Worm (Caenorhabditis elegans) whole organism, L1 larva: Measurements from ENCODE around the gene comt-5.

Experiments
- C04F5.9 ChIP-seq: sonication (generic microtip); optimal IDR thresholded peaks from 2 replicates; lab custom pipeline; 2016; ENCODE audit warnings: missing genetic modification characterization, missing compliant biosample characterization
- C16A3.4 ChIP-seq: fragments of 150-350 bp; optimal IDR thresholded peaks from 2 replicates; lab custom pipeline; 2014; ENCODE audit warnings: missing biosample characterization, missing genetic modification characterization
- F16B12.6 ChIP-seq: fragments of 150-350 bp; optimal IDR thresholded peaks from 2 replicates; lab custom pipeline; 2014; ENCODE audit warnings: missing biosample characterization, missing genetic modification characterization
- Y116A8C.19 ChIP-seq: sonication (generic microtip); optimal IDR thresholded peaks from 2 replicates; lab custom pipeline; 2016; ENCODE audit warnings: missing compliant biosample characterization, missing genetic modification characterization, borderline replicate concordance
- alr-1 ChIP-seq: fragments of 200-800 bp; sonication (Bioruptor generic); optimal IDR thresholded peaks from 2 replicates; lab custom pipeline; 2018; ENCODE audit warnings: borderline replicate concordance, mild to moderate bottlenecking, missing genetic modification characterization, missing compliant biosample characterization
- aly-2 ChIP-seq: fragments of 150-350 bp; optimal IDR thresholded peaks from 2 replicates; lab custom pipeline; 2014; ENCODE audit warnings: missing biosample characterization, missing genetic modification characterization
- ceh-82 ChIP-seq, 3 experiments: fragments of 150-350 bp in 1 of 3; sonication (generic microtip) in 2 of 3; optimal IDR thresholded peaks; 2 replicates each; lab custom pipeline; 2014 to 2017; ENCODE audit warnings: missing biosample characterization in 3 of 3, missing genetic modification characterization in 3 of 3
- ceh-88 ChIP-seq: fragments of 200-800 bp; sonication (Bioruptor generic); IDR thresholded peaks from 2 replicates; pipeline ENCODE4 v1.3.6; 2022; ENCODE audit warnings: missing genetic modification characterization, missing compliant biosample characterization
- ceh-90 ChIP-seq: sonication (generic microtip); optimal IDR thresholded peaks from 2 replicates; lab custom pipeline; 2016; ENCODE audit warnings: missing genetic modification characterization, missing compliant biosample characterization
- efl-1 ChIP-seq, 4 experiments: fragments of 150-350 bp; optimal IDR thresholded peaks in 3 of 4; peaks in 1 of 4; 1 replicate in 1 of 4; 2 replicates in 3 of 4; lab custom pipeline; 2014; ENCODE audit warnings: missing biosample characterization in 2 of 4, missing genetic modification characterization in 2 of 4, missing genetic modification reagents in 2 of 4
- egl-13 ChIP-seq: sonication (generic microtip); optimal IDR thresholded peaks from 2 replicates; lab custom pipeline; 2016; ENCODE audit warnings: missing genotype, missing genetic modification reagents, missing genetic modification characterization, missing compliant biosample characterization
- egl-27 ChIP-seq, 2 experiments: fragments of 150-350 bp in 1 of 2; sonication (generic microtip); optimal IDR thresholded peaks; 3 replicates each; lab custom pipeline; 2017 to 2018; ENCODE audit warnings: missing biosample characterization in 2 of 2, missing genetic modification characterization in 2 of 2, missing genetic modification reagents in 2 of 2
- elt-2 ChIP-seq: sonication (generic microtip); optimal IDR thresholded peaks from 2 replicates; lab custom pipeline; 2016; ENCODE audit warnings: missing genetic modification characterization, mild to moderate bottlenecking, inconsistent platforms, missing compliant biosample characterization, missing genetic modification reagents
- elt-3 ChIP-seq, 6 experiments: fragments of 150-350 bp in 1 of 6; sonication (generic microtip); optimal IDR thresholded peaks; 2 replicates each; lab custom pipeline; 2017 to 2018; ENCODE audit warnings: missing biosample characterization in 6 of 6, missing genetic modification characterization in 6 of 6, inconsistent platforms in 1 of 6
- fkh-10 ChIP-seq: sonication (generic microtip); optimal IDR thresholded peaks from 2 replicates; lab custom pipeline; 2017; ENCODE audit warnings: missing biosample characterization, missing genetic modification reagents, missing genetic modification characterization
- fkh-4 ChIP-seq: sonication (generic microtip); optimal IDR thresholded peaks from 2 replicates; lab custom pipeline; 2016; ENCODE audit warnings: missing compliant biosample characterization, missing genetic modification characterization, borderline replicate concordance
- fkh-8 ChIP-seq: sonication (generic microtip); optimal IDR thresholded peaks from 2 replicates; lab custom pipeline; 2016; ENCODE audit warnings: mild to moderate bottlenecking, missing genetic modification characterization, missing compliant biosample characterization
- fos-1 ChIP-seq: fragments of 150-350 bp; optimal IDR thresholded peaks from 2 replicates; lab custom pipeline; 2014; ENCODE audit warnings: missing biosample characterization, missing genetic modification characterization
- grh-1 ChIP-seq: fragments of 200-800 bp; sonication (Bioruptor generic); IDR thresholded peaks from 2 replicates; pipeline ENCODE4 v1.3.6; 2022; ENCODE audit warnings: missing genetic modification reagents, missing genetic modification characterization, missing compliant biosample characterization
- isw-1 ChIP-seq: fragments of 200-800 bp; sonication (Bioruptor generic); IDR thresholded peaks from 2 replicates; pipeline ENCODE4 v1.3.6; 2022; ENCODE audit warnings: missing genetic modification characterization, missing compliant biosample characterization
- lin-13 ChIP-seq: fragments of 150-350 bp; optimal IDR thresholded peaks from 2 replicates; lab custom pipeline; 2014; ENCODE audit warnings: missing biosample characterization, missing genetic modification reagents, missing genetic modification characterization
- lin-14 ChIP-seq: fragments of 200-800 bp; sonication (Bioruptor generic); optimal IDR thresholded peaks from 2 replicates; lab custom pipeline; 2018; ENCODE audit warnings: mild to moderate bottlenecking, missing genetic modification characterization, moderate library complexity, missing compliant biosample characterization
- lin-15B ChIP-seq: fragments of 150-350 bp; sonication (generic microtip); optimal IDR thresholded peaks from 3 replicates; lab custom pipeline; 2014; ENCODE audit warnings: missing biosample characterization, missing genetic modification characterization
- lin-39 ChIP-seq: fragments of 150-350 bp; optimal IDR thresholded peaks from 2 replicates; lab custom pipeline; 2014; ENCODE audit warnings: missing biosample characterization, missing genetic modification reagents, missing genetic modification characterization
- lsy-2 ChIP-seq, 2 experiments: fragments of 150-350 bp; optimal IDR thresholded peaks; 2 replicates each; lab custom pipeline; 2014; ENCODE audit warnings: missing biosample characterization in 2 of 2, missing genetic modification characterization in 2 of 2
- mab-9 ChIP-seq: fragments of 200-800 bp; sonication (Bioruptor generic); IDR thresholded peaks from 2 replicates; pipeline ENCODE4 v1.3.6; 2022; ENCODE audit warnings: missing genetic modification reagents, missing genetic modification characterization, missing compliant biosample characterization
- mef-2 ChIP-seq: fragments of 150-350 bp; optimal IDR thresholded peaks from 2 replicates; lab custom pipeline; 2014; ENCODE audit warnings: missing biosample characterization, missing genetic modification characterization
- mep-1 ChIP-seq: fragments of 150-350 bp; optimal IDR thresholded peaks from 2 replicates; lab custom pipeline; 2014; ENCODE audit warnings: missing biosample characterization, missing genetic modification characterization
- nhr-237 ChIP-seq: fragments of 150-350 bp; optimal IDR thresholded peaks from 2 replicates; lab custom pipeline; 2014; ENCODE audit warnings: missing biosample characterization, missing genetic modification characterization
- nhr-28 ChIP-seq: fragments of 150-350 bp; optimal IDR thresholded peaks from 2 replicates; lab custom pipeline; 2014; ENCODE audit warnings: missing biosample characterization, missing genetic modification characterization
- nhr-71 ChIP-seq: sonication (generic microtip); optimal IDR thresholded peaks from 2 replicates; lab custom pipeline; 2016; ENCODE audit warnings: mild to moderate bottlenecking, missing genetic modification characterization, moderate library complexity, missing compliant biosample characterization
- nhr-76 ChIP-seq: sonication (generic microtip); optimal IDR thresholded peaks from 2 replicates; lab custom pipeline; 2017; ENCODE audit warnings: missing biosample characterization, missing genetic modification characterization
- nhr-85 ChIP-seq: sonication (generic microtip); peaks from one replicate; lab custom pipeline; 2016; ENCODE audit warnings: missing genetic modification characterization, inconsistent platforms, missing compliant biosample characterization
- pag-3 ChIP-seq: sonication (generic microtip); optimal IDR thresholded peaks from 2 replicates; lab custom pipeline; 2017; ENCODE audit warnings: missing genetic modification characterization, mild to moderate bottlenecking, missing compliant biosample characterization, antibody characterized with exemption, borderline replicate concordance; ENCODE audit not compliant: insufficient read depth
- pax-3 ChIP-seq: fragments of 200-800 bp; sonication (Bioruptor generic); optimal IDR thresholded peaks from 2 replicates; lab custom pipeline; 2018; ENCODE audit warnings: mild to moderate bottlenecking, missing genetic modification characterization, moderate library complexity, missing compliant biosample characterization
- snpc-4 ChIP-seq: fragments of 150-350 bp; optimal IDR thresholded peaks from 2 replicates; lab custom pipeline; 2014; ENCODE audit warnings: missing biosample characterization, missing genetic modification characterization
- snu-23 ChIP-seq: sonication (generic microtip); optimal IDR thresholded peaks from 2 replicates; lab custom pipeline; 2016; ENCODE audit warnings: missing genetic modification characterization, missing compliant biosample characterization
- sox-4 ChIP-seq: sonication (generic microtip); optimal IDR thresholded peaks from 2 replicates; lab custom pipeline; 2016; ENCODE audit warnings: missing genetic modification characterization, missing compliant biosample characterization
- sup-37 ChIP-seq: fragments of 200-800 bp; sonication (Bioruptor generic); optimal IDR thresholded peaks from 2 replicates; lab custom pipeline; 2018; ENCODE audit warnings: mild to moderate bottlenecking, missing genetic modification characterization, missing compliant biosample characterization
- tlp-1 ChIP-seq: fragments of 150-350 bp; optimal IDR thresholded peaks from 2 replicates; lab custom pipeline; 2014; ENCODE audit warnings: missing biosample characterization, missing genetic modification characterization
- unc-86 ChIP-seq: sonication (generic microtip); optimal IDR thresholded peaks from 2 replicates; lab custom pipeline; 2016; ENCODE audit warnings: missing genetic modification characterization, missing compliant biosample characterization
- xbp-1 ChIP-seq: sonication (generic microtip); optimal IDR thresholded peaks from 2 replicates; lab custom pipeline; 2016; ENCODE audit warnings: missing genetic modification characterization, missing compliant biosample characterization
- zag-1 ChIP-seq: fragments of 150-350 bp; optimal IDR thresholded peaks from 2 replicates; lab custom pipeline; 2014; ENCODE audit warnings: missing biosample characterization, missing genetic modification characterization
- zip-4 ChIP-seq: fragments of 200-800 bp; sonication (Bioruptor generic); optimal IDR thresholded peaks from 2 replicates; lab custom pipeline; 2018; ENCODE audit warnings: mild to moderate bottlenecking, missing genetic modification characterization, moderate library complexity, missing compliant biosample characterization
- ztf-11 ChIP-seq, 2 experiments: sonication (generic microtip); optimal IDR thresholded peaks; 2 replicates each; lab custom pipeline; 2016 to 2017; ENCODE audit warnings: missing genetic modification characterization in 2 of 2, missing biosample characterization in 1 of 2, missing compliant biosample characterization in 1 of 2

Gene comt-5

ce11 chrV:2016428-2016827 lies 37.0 kb downstream of the comt-5 start, which contains the start of gene F59A7.2:
F59A7.2 (minus strand) TSS chrV:2016528.
- no peak for TF ChIP-seq efl-1 (optimal IDR thresholded peaks at IDR 0.05; lab: Kevin White, UChicago)
- no peak for TF ChIP-seq efl-1 (GFP tag; optimal IDR thresholded peaks at IDR 0.05 in 1 of 2; lab: Kevin White, UChicago)
- no peak for TF ChIP-seq nhr-28
- TF ChIP-seq lin-13 (GFP tag; lab: Kevin White, UChicago) = no peak
- TF ChIP-seq nhr-85 (tag; lab: Kevin White, UChicago) = no peak
- no peak for TF ChIP-seq ceh-90 (tag; lab: Kevin White, UChicago)
- no peak for TF ChIP-seq aly-2 (tag; lab: Kevin White, UChicago)
- TF ChIP-seq C16A3.4 (tag; lab: Kevin White, UChicago) = no peak
- TF ChIP-seq egl-27 (tag; optimal IDR thresholded peaks at IDR 0.05; lab: Kevin White, UChicago) = no peak
- no peak for TF ChIP-seq snpc-4 (tag; lab: Kevin White, UChicago)
- TF ChIP-seq lsy-2 (tag; optimal IDR thresholded peaks at IDR 0.05; lab: Kevin White, UChicago) = no peak
- no peak for TF ChIP-seq lin-15B (tag; lab: Kevin White, UChicago)
- TF ChIP-seq ceh-82 (tag; optimal IDR thresholded peaks at IDR 0.05; lab: Kevin White, UChicago) = no peak
- TF ChIP-seq fkh-8 = no peak
- no peak for TF ChIP-seq pax-3 (tag; lab: Kevin White, UChicago)
- no peak for TF ChIP-seq sup-37 (GFP tag; lab: Kevin White, UChicago)
- TF ChIP-seq F16B12.6 (tag; lab: Kevin White, UChicago) = no peak
- no peak for TF ChIP-seq ceh-88 (GFP tag; lab: Robert Waterston, UW)
- no peak for TF ChIP-seq nhr-71 (tag; lab: Kevin White, UChicago)
- no peak for TF ChIP-seq xbp-1 (tag; lab: Kevin White, UChicago)
- no peak for TF ChIP-seq pag-3 (tag; lab: Kevin White, UChicago)

ce11 chrV:2013824-2014223 lies 39.6 kb downstream of the comt-5 start, which contains the start of gene F59A7.11:
F59A7.11 (minus strand) TSS chrV:2013924.
- TF ChIP-seq egl-13 (tag; lab: Kevin White, UChicago) = no peak

ce11 chrV:2011777-2012176 lies 41.6 kb downstream of the comt-5 start, which contains the start of gene F59A7.7:
F59A7.7 (plus strand) TSS chrV:2012077.
- no peak for TF ChIP-seq Y116A8C.19 (tag; lab: Kevin White, UChicago)
- no peak for TF ChIP-seq fos-1 (tag; lab: Kevin White, UChicago)
- no peak for TF ChIP-seq pag-3 (tag; lab: Kevin White, UChicago)
- no peak for TF ChIP-seq zag-1
- no peak for TF ChIP-seq zip-4 (GFP tag; lab: Kevin White, UChicago)
- no peak for TF ChIP-seq lin-14
- TF ChIP-seq sup-37 (GFP tag; lab: Kevin White, UChicago) = no peak
- no peak for TF ChIP-seq sox-4 (tag; lab: Kevin White, UChicago)
- no peak for TF ChIP-seq egl-13 (tag; lab: Kevin White, UChicago)
- no peak for TF ChIP-seq nhr-76 (tag; lab: Kevin White, UChicago)
- TF ChIP-seq mep-1 (tag; lab: Kevin White, UChicago) = no peak

ce11 chrV:2008412-2008811 lies 45.0 kb downstream of the comt-5 start:
- TF ChIP-seq nhr-71 (tag; lab: Kevin White, UChicago) = peak; percentile 79
- TF ChIP-seq fkh-10 (GFP tag; lab: Kevin White, UChicago) = no peak
- TF ChIP-seq snu-23 (GFP tag; lab: Kevin White, UChicago) = peak; percentile 54
- peak; percentile 94 for TF ChIP-seq nhr-85 (tag; lab: Kevin White, UChicago)
- no peak for TF ChIP-seq pax-3 (tag; lab: Kevin White, UChicago)
- TF ChIP-seq fkh-4 = no peak
- TF ChIP-seq fkh-8 = peak; percentile 34
- peak; percentile 51 for TF ChIP-seq grh-1
- TF ChIP-seq F16B12.6 (tag; lab: Kevin White, UChicago) = peak; percentile 76
- TF ChIP-seq unc-86 (tag; lab: Kevin White, UChicago) = no peak
- no peak for TF ChIP-seq elt-2 (tag; lab: Kevin White, UChicago)
- no peak for TF ChIP-seq zip-4 (GFP tag; lab: Kevin White, UChicago)
- TF ChIP-seq C04F5.9 (tag; lab: Kevin White, UChicago) = peak; percentile 31
- no peak for TF ChIP-seq ztf-11 (tag; optimal IDR thresholded peaks at IDR 0.05; lab: Kevin White, UChicago)
- TF ChIP-seq lsy-2 (tag; optimal IDR thresholded peaks at IDR 0.05; lab: Kevin White, UChicago) = peak; percentile 82 to 97
- TF ChIP-seq mab-9 = no peak
- no peak for TF ChIP-seq tlp-1 (tag; lab: Kevin White, UChicago)
- no peak for TF ChIP-seq lin-39
- TF ChIP-seq egl-13 (tag; lab: Kevin White, UChicago) = no peak
- no peak for TF ChIP-seq Y116A8C.19 (tag; lab: Kevin White, UChicago)
- peak in 1 of 6 experiments; percentile 16 for TF ChIP-seq elt-3 (tag; optimal IDR thresholded peaks at IDR 0.05; lab: Kevin White, UChicago)
- no peak for TF ChIP-seq isw-1
- no peak for TF ChIP-seq nhr-237 (tag; lab: Kevin White, UChicago)
- no peak for TF ChIP-seq mef-2 (tag; lab: Kevin White, UChicago)
- TF ChIP-seq alr-1 (tag; lab: Kevin White, UChicago) = no peak
